Fruit fly (Drosophila melanogaster): ENCODE measurements around the gene CG31139.

DNA sequence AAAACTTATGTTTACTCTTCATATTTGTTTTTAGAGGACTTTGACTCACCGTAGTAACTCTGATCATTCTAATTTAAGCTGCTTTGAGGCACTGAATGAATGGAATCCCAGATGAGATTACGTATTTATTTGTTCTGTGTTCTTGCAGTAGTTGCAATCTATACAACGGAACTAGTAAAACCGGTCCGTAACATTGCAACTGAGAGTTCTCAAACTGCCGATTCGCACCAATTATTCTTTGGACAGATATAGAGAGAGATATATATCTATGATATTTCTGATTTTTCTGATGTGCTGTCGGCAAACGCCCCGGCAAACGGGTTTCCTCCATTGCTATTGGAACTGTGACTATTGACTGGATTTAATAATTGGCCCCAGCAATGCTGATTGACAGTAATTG, 18.7 kb upstream of the CG31139 start, which contains the start of gene CG13841:
- TF ChIP-seq rn (GFP tag; IDR thresholded peaks at IDR 0.05) (no peak), Pif1A (GFP tag; optimal IDR thresholded peaks at IDR 0.05) (no peak), Snoo (tag; optimal IDR thresholded peaks at IDR 0.05) (no peak), Pif1B (GFP tag; optimal IDR thresholded peaks at IDR 0.05) (no peak), gl (tag; optimal IDR thresholded peaks at IDR 0.05) (no peak), CG10348 (GFP tag; IDR thresholded peaks at IDR 0.05) (no peak), CG9948 (tag; optimal IDR thresholded peaks at IDR 0.05) (no peak), CG14655 (GFP tag; optimal IDR thresholded peaks at IDR 0.05) (no peak), D1 (tag; optimal IDR thresholded peaks at IDR 0.05) (no peak), CG4496 (GFP tag; IDR thresholded peaks at IDR 0.05) (no peak), CG8159 (tag; optimal IDR thresholded peaks at IDR 0.05) (no peak), CG32121 (GFP tag; IDR thresholded peaks at IDR 0.05) (no peak), CG34367 (tag; optimal IDR thresholded peaks at IDR 0.05) (no peak)

Measured in whole organism, pupa.